Fruit fly (Drosophila melanogaster) whole organism, embryonic: ENCODE data around the gene Oseg1.

ENCODE experiments used
- Atf-2 ChIP-seq: fragments of 200-800 bp; sonication (Bioruptor generic); optimal IDR thresholded peaks from 2 replicates; lab custom pipeline; 2016; ENCODE audit warnings: missing biosample characterization, missing genetic modification characterization
- Awh ChIP-seq: fragments of 200-800 bp; sonication (Bioruptor generic); IDR thresholded peaks from 2 replicates; pipeline ENCODE4, ENCODE4 v1.3.6; 2022; ENCODE audit warnings: missing biosample characterization, missing genetic modification characterization
- Bdp1 ChIP-seq: fragments of 200-800 bp; sonication (Bioruptor generic); optimal IDR thresholded peaks from 3 replicates; lab custom pipeline; 2016; ENCODE audit warnings: missing biosample characterization, missing genetic modification characterization
- Bteb2 ChIP-seq: fragments of 200-800 bp; sonication (Bioruptor generic); optimal IDR thresholded peaks from 2 replicates; lab custom pipeline; 2016; ENCODE audit warnings: missing biosample characterization, missing genetic modification characterization
- CG10366 ChIP-seq: fragments of 200-800 bp; sonication (Bioruptor generic); IDR thresholded peaks from 2 replicates; pipeline ENCODE4 v1.3.6; 2022; ENCODE audit warnings: missing biosample characterization, missing genetic modification characterization
- CG10979 ChIP-seq: fragments of 200-800 bp; sonication (Bioruptor generic); optimal IDR thresholded peaks from 2 replicates; lab custom pipeline; 2018; ENCODE audit warnings: missing biosample characterization, mild to moderate bottlenecking, missing genetic modification characterization, moderate library complexity
- CG11398 ChIP-seq: fragments of 200-800 bp; sonication (Bioruptor generic); optimal IDR thresholded peaks from 2 replicates; lab custom pipeline; 2016; ENCODE audit warnings: missing biosample characterization, missing genetic modification characterization
- CG11456 ChIP-seq: fragments of 200-800 bp; sonication (Bioruptor generic); IDR thresholded peaks from 3 replicates; pipeline ENCODE4 v1.3.6; 2022; ENCODE audit warnings: missing biosample characterization, missing genetic modification characterization
- CG11723 ChIP-seq: fragments of 200-800 bp; sonication (Bioruptor generic); optimal IDR thresholded peaks from 2 replicates; lab custom pipeline; 2017; ENCODE audit warnings: missing biosample characterization, mild to moderate bottlenecking, missing genetic modification characterization
- CG15269 ChIP-seq: fragments of 200-800 bp; sonication (Bioruptor generic); optimal IDR thresholded peaks from 2 replicates; lab custom pipeline; 2018; ENCODE audit warnings: missing biosample characterization, mild to moderate bottlenecking, missing genetic modification characterization, moderate library complexity
- CG1832 ChIP-seq: fragments of 200-800 bp; sonication (Bioruptor generic); optimal IDR thresholded peaks from 2 replicates; lab custom pipeline; 2017; ENCODE audit warnings: missing biosample characterization, mild to moderate bottlenecking, missing genetic modification characterization, inconsistent platforms
- CG2116 ChIP-seq: fragments of 200-800 bp; sonication (Bioruptor generic); optimal IDR thresholded peaks from 3 replicates; lab custom pipeline; 2018; ENCODE audit warnings: missing biosample characterization, mild to moderate bottlenecking, missing genetic modification characterization
- CG30431 ChIP-seq: fragments of 200-800 bp; sonication (Bioruptor generic); optimal IDR thresholded peaks from 2 replicates; lab custom pipeline; 2017; ENCODE audit warnings: missing biosample characterization, missing genetic modification characterization
- CG3838 ChIP-seq: fragments of 200-800 bp; sonication (Bioruptor generic); optimal IDR thresholded peaks from 3 replicates; lab custom pipeline; 2016; ENCODE audit warnings: missing biosample characterization, missing genetic modification characterization
- CG4328 ChIP-seq: fragments of 200-800 bp; sonication (Bioruptor generic); optimal IDR thresholded peaks from 3 replicates; lab custom pipeline; 2017; ENCODE audit warnings: missing biosample characterization, missing genetic modification reagents, missing genetic modification characterization
- CG7987 ChIP-seq: fragments of 200-800 bp; sonication (Bioruptor generic); optimal IDR thresholded peaks from 2 replicates; lab custom pipeline; 2018; ENCODE audit warnings: missing biosample characterization, mild to moderate bottlenecking, missing genetic modification characterization, moderate library complexity
- CTCF ChIP-seq: fragments of 200-800 bp; sonication (Bioruptor generic); optimal IDR thresholded peaks from 2 replicates; lab custom pipeline; 2017; ENCODE audit warnings: missing biosample characterization, mild to moderate bottlenecking, missing genetic modification characterization, moderate library complexity
- CrebB ChIP-seq: fragments of 200-800 bp; sonication (Bioruptor generic); optimal IDR thresholded peaks from 3 replicates; lab custom pipeline; 2018; ENCODE audit warnings: missing biosample characterization, mild to moderate bottlenecking, missing genetic modification characterization
- Dbx ChIP-seq: fragments of 200-800 bp; sonication (Bioruptor generic); IDR thresholded peaks from 3 replicates; pipeline ENCODE4 v1.3.6; 2022; ENCODE audit warnings: missing biosample characterization, missing genetic modification characterization
- Dip2 ChIP-seq: fragments of 200-800 bp; sonication (Bioruptor generic); IDR thresholded peaks from 2 replicates; pipeline ENCODE4 v1.3.6; 2022; ENCODE audit warnings: missing biosample characterization, missing genetic modification characterization
- Doc3 ChIP-seq: fragments of 200-800 bp; sonication (Bioruptor generic); IDR thresholded peaks from 3 replicates; pipeline ENCODE4 v1.3.6; 2022; ENCODE audit warnings: missing biosample characterization, missing genetic modification characterization; ENCODE audit not compliant: partially characterized antibody
- H2.0 ChIP-seq: fragments of 200-800 bp; sonication (Bioruptor generic); IDR thresholded peaks from 2 replicates; pipeline ENCODE4 v1.3.6; 2022; ENCODE audit warnings: missing biosample characterization, missing genetic modification characterization
- HHEX ChIP-seq: fragments of 200-800 bp; sonication (Bioruptor generic); optimal IDR thresholded peaks from 3 replicates; lab custom pipeline; 2017; ENCODE audit warnings: missing biosample characterization, mild to moderate bottlenecking, missing genetic modification characterization, missing genetic modification reagents
- Hr3 ChIP-seq: fragments of 200-800 bp; sonication (Bioruptor generic); optimal IDR thresholded peaks from 3 replicates; lab custom pipeline; 2016; ENCODE audit warnings: missing biosample characterization, missing genetic modification characterization
- MESR4 ChIP-seq: fragments of 200-800 bp; sonication (Bioruptor generic); optimal IDR thresholded peaks from 2 replicates; lab custom pipeline; 2018; ENCODE audit warnings: missing biosample characterization, mild to moderate bottlenecking, missing genetic modification characterization, moderate library complexity
- Pdp1 ChIP-seq, 2 experiments: fragments of 200-800 bp; sonication (Bioruptor generic); optimal IDR thresholded peaks; 3 replicates each; lab custom pipeline; 2016; ENCODE audit warnings: missing biosample characterization in 2 of 2, missing genetic modification characterization in 2 of 2, mild to moderate bottlenecking in 1 of 2, moderate library complexity in 1 of 2
- Ravus ChIP-seq: fragments of 200-800 bp; sonication (Bioruptor generic); IDR thresholded peaks from 2 replicates; pipeline ENCODE4 v1.3.6; 2022; ENCODE audit warnings: missing biosample characterization, missing genetic modification characterization
- Scr ChIP-seq: fragments of 200-800 bp; sonication (Bioruptor generic); IDR thresholded peaks from 2 replicates; pipeline ENCODE4 v1.3.6; 2022; ENCODE audit warnings: missing biosample characterization, missing genetic modification characterization; ENCODE audit not compliant: partially characterized antibody
- Spps ChIP-seq: fragments of 200-800 bp; sonication (Bioruptor generic); optimal IDR thresholded peaks from 2 replicates; lab custom pipeline; 2018; ENCODE audit warnings: missing biosample characterization, mild to moderate bottlenecking, missing genetic modification characterization
- Xbp1 ChIP-seq: fragments of 200-800 bp; sonication (Bioruptor generic); optimal IDR thresholded peaks from 3 replicates; lab custom pipeline; 2016; ENCODE audit warnings: missing biosample characterization, mild to moderate bottlenecking, missing genetic modification characterization
- br ChIP-seq: fragments of >200 bp; optimal IDR thresholded peaks from 2 replicates; lab custom pipeline; 2017
- bsh ChIP-seq, 2 experiments: fragments of 200-800 bp; sonication (Bioruptor generic); optimal IDR thresholded peaks; 2 replicates each; lab custom pipeline; 2017 to 2018; ENCODE audit warnings: mild to moderate bottlenecking in 2 of 2, missing biosample characterization in 2 of 2, missing genetic modification characterization in 2 of 2, moderate library complexity in 1 of 2
- cato ChIP-seq: fragments of 200-800 bp; sonication (Bioruptor generic); optimal IDR thresholded peaks from 2 replicates; lab custom pipeline; 2016; ENCODE audit warnings: missing biosample characterization, missing genetic modification characterization, borderline replicate concordance
- ci ChIP-seq: fragments of 200-800 bp; sonication (Bioruptor generic); IDR thresholded peaks from 3 replicates; pipeline ENCODE4 v1.3.6; 2022; ENCODE audit warnings: missing biosample characterization, missing genetic modification characterization
- dmrt11E ChIP-seq: fragments of 200-800 bp; sonication (Bioruptor generic); optimal IDR thresholded peaks from 3 replicates; lab custom pipeline; 2018; ENCODE audit warnings: missing biosample characterization, mild to moderate bottlenecking, missing genetic modification characterization, moderate library complexity
- grau ChIP-seq: fragments of 200-800 bp; optimal IDR thresholded peaks from 3 replicates; lab custom pipeline; 2019; ENCODE audit warnings: missing biosample characterization, mild to moderate bottlenecking, missing genetic modification characterization, moderate library complexity
- gsb ChIP-seq: fragments of 200-800 bp; sonication (Bioruptor generic); IDR thresholded peaks from 2 replicates; pipeline ENCODE4 v1.3.6; 2022; ENCODE audit warnings: missing biosample characterization, missing genetic modification characterization
- hkb ChIP-seq, 2 experiments: fragments of 200-800 bp in 1 of 2; fragments of >200 bp in 1 of 2; sonication (Bioruptor generic) in 1 of 2; IDR thresholded peaks in 1 of 2; optimal IDR thresholded peaks in 1 of 2; 2 replicates each; pipeline versions ENCODE4 v1.3.6 to Lab custom; 2017 to 2022; ENCODE audit warnings: missing biosample characterization in 1 of 2, missing genetic modification characterization in 1 of 2
- kah ChIP-seq: fragments of 200-800 bp; sonication (Bioruptor generic); optimal IDR thresholded peaks from 2 replicates; lab custom pipeline; 2018; ENCODE audit warnings: missing biosample characterization, mild to moderate bottlenecking, missing genetic modification characterization
- mld ChIP-seq: fragments of 200-800 bp; sonication (Bioruptor generic); IDR thresholded peaks from 3 replicates; pipeline ENCODE4 v1.3.6; 2022; ENCODE audit warnings: missing biosample characterization, missing genetic modification characterization; ENCODE audit not compliant: partially characterized antibody
- pfk ChIP-seq: fragments of 200-800 bp; sonication (Bioruptor generic); optimal IDR thresholded peaks from 2 replicates; lab custom pipeline; 2018; ENCODE audit warnings: missing biosample characterization, mild to moderate bottlenecking, missing genetic modification characterization, moderate library complexity
- pum ChIP-seq: fragments of 200-800 bp; sonication (Bioruptor generic); optimal IDR thresholded peaks from 2 replicates; lab custom pipeline; 2016; ENCODE audit warnings: missing biosample characterization, missing genetic modification characterization
- slbo ChIP-seq: fragments of 200-800 bp; sonication (Bioruptor generic); IDR thresholded peaks from 2 replicates; pipeline ENCODE4 v1.3.6; 2022; ENCODE audit warnings: missing biosample characterization, missing genetic modification characterization
- sna ChIP-seq: fragments of 200-800 bp; sonication (Bioruptor generic); IDR thresholded peaks from 2 replicates; pipeline ENCODE4 v1.3.6; 2022; ENCODE audit warnings: missing biosample characterization, missing genetic modification characterization; ENCODE audit not compliant: partially characterized antibody
- so ChIP-seq: fragments of 200-800 bp; sonication (Bioruptor generic); IDR thresholded peaks from 3 replicates; pipeline ENCODE4 v1.3.6; 2022; ENCODE audit warnings: missing biosample characterization, missing genetic modification characterization
- tin ChIP-seq: fragments of 200-800 bp; sonication (Bioruptor generic); optimal IDR thresholded peaks from 3 replicates; lab custom pipeline; 2016; ENCODE audit warnings: missing biosample characterization, missing genetic modification characterization
- tll ChIP-seq, 2 experiments: fragments of 200-800 bp in 1 of 2; fragments of >200 bp in 1 of 2; sonication (Bioruptor generic) in 1 of 2; optimal IDR thresholded peaks; 2 replicates each; lab custom pipeline; 2017 to 2019; ENCODE audit warnings: missing biosample characterization in 2 of 2, missing genetic modification characterization in 2 of 2, mild to moderate bottlenecking in 1 of 2, moderate library complexity in 1 of 2
- trem ChIP-seq: fragments of 200-800 bp; optimal IDR thresholded peaks from 3 replicates; lab custom pipeline; 2019; ENCODE audit warnings: missing biosample characterization, mild to moderate bottlenecking, missing genetic modification characterization, moderate library complexity
- unpg ChIP-seq: fragments of 200-800 bp; sonication (Bioruptor generic); optimal IDR thresholded peaks from 3 replicates; lab custom pipeline; 2018; ENCODE audit warnings: missing biosample characterization, mild to moderate bottlenecking, missing genetic modification characterization, moderate library complexity

Gene Oseg1

dm6 chr3L:8395630-8396168, 16.9 kb downstream of the Oseg1 start, which contains the start of gene CG7120 (continued):
- TF ChIP-seq CrebB (tag; lab: Kevin White, UChicago) (no peak), hkb (optimal IDR thresholded peaks at IDR 0.05; lab: Kevin White, UChicago) (no peak), hkb (GFP tag; IDR thresholded peaks at IDR 0.05; lab: Robert Waterston, UW) (peak; percentile 43; the same call in 1 of the 2 replicates), slbo (GFP tag; lab: Robert Waterston, UW) (0 out of 2 replicates have a peak, but pooled peaks have one; percentile 36), CTCF (GFP tag; lab: Kevin White, UChicago) (peak; percentile 4), Bteb2 (GFP tag; lab: Kevin White, UChicago) (peak; percentile 49), gsb (GFP tag; lab: Robert Waterston, UW) (no peak), MESR4 (GFP tag; lab: Kevin White, UChicago) (peak; percentile 17), Doc3 (GFP tag; lab: Robert Waterston, UW) (no peak), CG11723 (GFP tag; lab: Kevin White, UChicago) (no peak), CG10979 (tag; lab: Kevin White, UChicago) (peak; percentile 74), CG7987 (GFP tag; lab: Kevin White, UChicago) (no peak), Bdp1 (GFP tag; lab: Kevin White, UChicago) (no peak), pfk (GFP tag; lab: Kevin White, UChicago) (no peak), CG30431 (GFP tag; lab: Kevin White, UChicago) (peak; percentile 36), sna (no peak), Awh (GFP tag; lab: Robert Waterston, UW) (0 out of 2 replicates have a peak, but pooled peaks have one; percentile 32), CG15269 (tag; lab: Kevin White, UChicago) (no peak), br (lab: Kevin White, UChicago) (no peak), trem (peak; percentile 20), grau (tag; lab: Kevin White, UChicago) (peak; percentile 61), CG2116 (GFP tag; lab: Kevin White, UChicago) (peak; percentile 5), Pdp1 (GFP tag; optimal IDR thresholded peaks at IDR 0.05; lab: Kevin White, UChicago) (peak; percentile 43 to 58), Scr (GFP tag; lab: Robert Waterston, UW) (no peak), ci (GFP tag; lab: Robert Waterston, UW) (peak; percentile 61; the same call in 1 of the 3 replicates), mld (GFP tag; lab: Robert Waterston, UW) (no peak), CG4328 (GFP tag; lab: Kevin White, UChicago) (no peak), tin (GFP tag; lab: Kevin White, UChicago) (peak; percentile 28), dmrt11E (tag; lab: Kevin White, UChicago) (peak; percentile 66), Spps (tag; lab: Kevin White, UChicago) (peak; percentile 22), pum (GFP tag; lab: Kevin White, UChicago) (peak; percentile 36), Dbx (GFP tag; lab: Robert Waterston, UW) (0 out of 3 replicates have a peak, but pooled peaks have one; percentile 20), Hr3 (GFP tag; lab: Kevin White, UChicago) (peak; percentile 7), CG3838 (GFP tag; lab: Kevin White, UChicago) (no peak), Xbp1 (GFP tag; lab: Kevin White, UChicago) (peak; percentile 49), CG1832 (GFP tag; lab: Kevin White, UChicago) (no peak), CG10366 (peak; percentile 16; the same call in 1 of the 2 replicates), so (peak; percentile 33; the same call in 1 of the 3 replicates), cato (GFP tag; lab: Kevin White, UChicago) (no peak), CG11398 (GFP tag; lab: Kevin White, UChicago) (no peak), bsh (GFP tag; optimal IDR thresholded peaks at IDR 0.05; lab: Kevin White, UChicago) (peak in 1 of 2 experiments; percentile 66), HHEX (GFP tag; lab: Kevin White, UChicago) (peak; percentile 1), Dip2 (no peak), tll (GFP tag; optimal IDR thresholded peaks at IDR 0.05; lab: Kevin White, UChicago) (no peak), Ravus (no peak), Atf-2 (GFP tag; lab: Kevin White, UChicago) (peak; percentile 61), unpg (GFP tag; lab: Kevin White, UChicago) (peak; percentile 35), kah (GFP tag; lab: Kevin White, UChicago) (no peak), H2.0 (GFP tag; lab: Robert Waterston, UW) (no peak), CG11456 (GFP tag; lab: Robert Waterston, UW) (no peak)
